Fruit fly (Drosophila melanogaster): ENCODE data around the gene Fum3.

Gene Fum3

DNA sequence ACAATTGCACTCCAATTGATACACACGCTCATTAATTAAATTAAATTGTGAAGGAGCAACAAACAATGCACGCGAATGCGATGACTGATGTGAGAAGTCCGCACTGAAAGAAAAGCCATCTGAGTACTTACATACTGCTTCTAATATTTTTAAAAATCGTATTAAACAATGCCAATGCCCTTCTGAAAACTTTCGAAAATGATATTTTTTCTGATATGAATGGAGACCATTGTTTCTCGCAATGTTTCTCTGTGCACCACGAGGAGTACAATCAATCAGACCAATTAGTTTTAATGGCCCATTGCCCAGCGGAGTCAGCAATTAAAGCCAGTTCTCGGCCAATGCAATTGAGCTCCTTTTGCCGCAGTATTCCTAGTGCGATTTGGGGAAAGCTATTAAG lies 32.5 kb downstream of the Fum3 start (continued):
- 0 out of 3 replicates have a peak, but pooled peaks have one; percentile 25 for TF ChIP-seq otp (GFP tag; IDR thresholded peaks at IDR 0.05)
- peak; percentile 24 for TF ChIP-seq CG11504 (tag; optimal IDR thresholded peaks at IDR 0.05)
- TF ChIP-seq CG12769 (tag; optimal IDR thresholded peaks at IDR 0.05), result no peak
- TF ChIP-seq Pdp1 (GFP tag; optimal IDR thresholded peaks at IDR 0.05), result peak in 1 of 2 experiments; percentile 4
- peak; percentile 28 for TF ChIP-seq CG2712 (tag; optimal IDR thresholded peaks at IDR 0.05)
- no peak for TF ChIP-seq CG17802 (tag; optimal IDR thresholded peaks at IDR 0.05)
- TF ChIP-seq Doc2 (GFP tag; IDR thresholded peaks at IDR 0.05), result no peak
- TF ChIP-seq Med (GFP tag), result peak; percentile 66
- peak; percentile 15 for TF ChIP-seq slp2 (GFP tag; optimal IDR thresholded peaks at IDR 0.05)
- TF ChIP-seq CG11085 (GFP tag; IDR thresholded peaks at IDR 0.05), result no peak
- no peak for TF ChIP-seq pb (GFP tag; optimal IDR thresholded peaks at IDR 0.05)
- TF ChIP-seq seq (GFP tag; IDR thresholded peaks at IDR 0.05), result no peak
- 0 out of 3 replicates have a peak, but pooled peaks have one; percentile 21 for TF ChIP-seq Optix (GFP tag; IDR thresholded peaks at IDR 0.05)
- no peak for TF ChIP-seq unpg (GFP tag; optimal IDR thresholded peaks at IDR 0.05)
- peak; percentile 16 for TF ChIP-seq nmo (GFP tag; optimal IDR thresholded peaks at IDR 0.05)
- peak; percentile 61 for TF ChIP-seq CG10959 (GFP tag; IDR thresholded peaks at IDR 0.05)
- TF ChIP-seq CG32772 (GFP tag; IDR thresholded peaks at IDR 0.05), result 0 out of 2 replicates have a peak, but pooled peaks have one; percentile 10
- TF ChIP-seq CG13894 (tag; optimal IDR thresholded peaks at IDR 0.05), result no peak
- peak; percentile 18 for TF ChIP-seq CG15696 (tag; optimal IDR thresholded peaks at IDR 0.05)
- TF ChIP-seq dm (GFP tag; optimal IDR thresholded peaks at IDR 0.05), result no peak
- TF ChIP-seq phol (tag; optimal IDR thresholded peaks at IDR 0.05), result peak; percentile 23
- TF ChIP-seq caup (GFP tag; optimal IDR thresholded peaks at IDR 0.05; ENCODE audit: severe bottlenecking), result no peak
- TF ChIP-seq CG6683 (GFP tag; optimal IDR thresholded peaks at IDR 0.05), result no peak
- no peak for TF ChIP-seq Rx (GFP tag; IDR thresholded peaks at IDR 0.05)
- no peak for TF ChIP-seq twi (tag; optimal IDR thresholded peaks at IDR 0.05)
- TF ChIP-seq zfh2 (GFP tag; optimal IDR thresholded peaks at IDR 0.05), result no peak
- peak in 1 of 3 experiments; percentile 10 for TF ChIP-seq lola (GFP tag; optimal IDR thresholded peaks at IDR 0.05)
- peak; percentile 7 for TF ChIP-seq Xbp1 (GFP tag; optimal IDR thresholded peaks at IDR 0.05)
- no peak for TF ChIP-seq CG4328 (GFP tag; optimal IDR thresholded peaks at IDR 0.05)
- peak; percentile 18 for TF ChIP-seq Blimp-1 (GFP tag; optimal IDR thresholded peaks at IDR 0.05)
- TF ChIP-seq CG30403 (GFP tag; optimal IDR thresholded peaks at IDR 0.05), result peak; percentile 20
- TF ChIP-seq Xrp1 (GFP tag; IDR thresholded peaks at IDR 0.05), result peak; percentile 70
- no peak for TF ChIP-seq Nf-YB (GFP tag; optimal IDR thresholded peaks at IDR 0.05)
- peak; percentile 45; the same call in 1 of the 2 replicates for TF ChIP-seq ara (GFP tag; IDR thresholded peaks at IDR 0.05)
- peak; percentile 12 for TF ChIP-seq CG7839 (tag; optimal IDR thresholded peaks at IDR 0.05)
- TF ChIP-seq CG16815 (GFP tag; optimal IDR thresholded peaks at IDR 0.05), result no peak
- TF ChIP-seq maf-S (GFP tag; optimal IDR thresholded peaks at IDR 0.05), result no peak
- peak; percentile 50 for TF ChIP-seq Drgx (GFP tag; IDR thresholded peaks at IDR 0.05)
- peak; percentile 23; the same call in 1 of the 2 replicates for TF ChIP-seq sisA (GFP tag; IDR thresholded peaks at IDR 0.05)
- peak; percentile 8; the same call in 1 of the 2 replicates for TF ChIP-seq E2f1 (GFP tag; IDR thresholded peaks at IDR 0.05)
- TF ChIP-seq D19B (GFP tag; optimal IDR thresholded peaks at IDR 0.05), result no peak
- peak; percentile 70 for TF ChIP-seq sens (GFP tag)
- TF ChIP-seq ac (GFP tag; optimal IDR thresholded peaks at IDR 0.05), result no peak
- no peak for TF ChIP-seq CG3065 (GFP tag; optimal IDR thresholded peaks at IDR 0.05)
- TF ChIP-seq lov (optimal IDR thresholded peaks at IDR 0.05), result no peak
- 0 out of 3 replicates have a peak, but pooled peaks have one; percentile 17 for TF ChIP-seq lov (GFP tag; IDR thresholded peaks at IDR 0.05)
- TF ChIP-seq Ada2b (GFP tag; IDR thresholded peaks at IDR 0.05), result peak; percentile 45; the same call in 1 of the 2 replicates
- peak; percentile 22 for TF ChIP-seq CG18262 (tag; optimal IDR thresholded peaks at IDR 0.05)
- TF ChIP-seq Side (GFP tag; optimal IDR thresholded peaks at IDR 0.05), result no peak
- no peak for TF ChIP-seq CG5953 (GFP tag; IDR thresholded peaks at IDR 0.05)
- TF ChIP-seq gem (tag; optimal IDR thresholded peaks at IDR 0.05), result peak; percentile 37

Measured in whole organism, embryonic.